Fruit fly (Drosophila melanogaster): ENCODE measurements around the gene CG13928.

- TF ChIP-seq CG10669 (GFP tag; optimal IDR thresholded peaks at IDR 0.05): no peak
- no peak for TF ChIP-seq topi (GFP tag; optimal IDR thresholded peaks at IDR 0.05)
- no peak for TF ChIP-seq Sox102F (GFP tag; optimal IDR thresholded peaks at IDR 0.05)
- TF ChIP-seq esn (GFP tag; optimal IDR thresholded peaks at IDR 0.05): no peak
- no peak for TF ChIP-seq CG10631 (GFP tag; optimal IDR thresholded peaks at IDR 0.05)
- TF ChIP-seq CG16779 (tag; optimal IDR thresholded peaks at IDR 0.05): no peak
- TF ChIP-seq eg (GFP tag; IDR thresholded peaks at IDR 0.05): no peak
- TF ChIP-seq Eip75B (GFP tag; optimal IDR thresholded peaks at IDR 0.05): no peak
- no peak for TF ChIP-seq vri (GFP tag; optimal IDR thresholded peaks at IDR 0.05)
These were observed 1.3 kb downstream of the CG13928 start for dm6 chr3L:1626924-1627323.

Measured in whole organism, prepupa.